Fruit fly (Drosophila melanogaster) whole organism, embryonic: ENCODE measurements around the gene cpb.

Experiments
- CG11247 ChIP-seq: fragments of 200-800 bp; sonication (Bioruptor generic); IDR thresholded peaks from 2 replicates; pipeline ENCODE4 v1.3.6; 2022; ENCODE audit warnings: missing biosample characterization, missing genetic modification characterization
- CG32772 ChIP-seq: fragments of 200-800 bp; sonication (Bioruptor generic); IDR thresholded peaks from 2 replicates; pipeline ENCODE4 v1.3.6; 2022; ENCODE audit warnings: missing biosample characterization, missing genetic modification characterization
- CG4282 ChIP-seq: fragments of 200-800 bp; sonication (Bioruptor generic); optimal IDR thresholded peaks from 2 replicates; lab custom pipeline; 2016; ENCODE audit warnings: missing biosample characterization, missing genetic modification characterization
- HmgD ChIP-seq: fragments of 200-800 bp; sonication (Bioruptor generic); optimal IDR thresholded peaks from 3 replicates; lab custom pipeline; 2016; ENCODE audit warnings: missing biosample characterization, missing genetic modification characterization
- Rx ChIP-seq: fragments of 200-800 bp; sonication (Bioruptor generic); IDR thresholded peaks from 2 replicates; pipeline ENCODE4 v1.3.6; 2022; ENCODE audit warnings: missing biosample characterization, missing genetic modification characterization
- emc ChIP-seq: fragments of 200-800 bp; sonication (Bioruptor generic); optimal IDR thresholded peaks from 2 replicates; lab custom pipeline; 2016; ENCODE audit warnings: missing biosample characterization, missing genetic modification characterization
- exex ChIP-seq: fragments of 200-800 bp; sonication (Bioruptor generic); optimal IDR thresholded peaks from 4 replicates; lab custom pipeline; 2018; ENCODE audit warnings: missing biosample characterization, mild to moderate bottlenecking, missing genetic modification characterization, moderate library complexity
- p53 ChIP-seq: fragments of 200-800 bp; sonication (Bioruptor generic); optimal IDR thresholded peaks from 2 replicates; lab custom pipeline; 2016; ENCODE audit warnings: missing biosample characterization, missing genetic modification characterization

DNA sequence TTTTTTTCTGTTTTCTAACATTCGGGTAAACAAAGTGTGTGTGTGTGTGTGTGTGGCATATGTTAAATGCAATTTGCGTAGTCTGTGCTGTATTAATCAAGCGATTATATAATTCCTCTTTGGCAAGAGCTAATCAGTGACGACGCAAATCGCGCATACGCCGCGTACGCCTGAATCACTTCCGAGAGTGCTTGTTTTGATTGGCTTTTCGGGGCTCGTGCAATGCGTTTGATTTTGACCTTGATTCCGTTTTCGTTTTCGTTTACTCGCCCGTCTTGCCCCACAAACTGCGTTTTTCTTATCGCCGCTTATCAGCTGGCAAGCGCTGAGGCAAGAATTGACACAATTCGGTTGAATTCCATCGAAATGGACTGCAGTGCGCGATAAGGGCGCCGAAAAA, 11.8 kb upstream of the cpb start:
- TF ChIP-seq CG32772 (no peak), HmgD (GFP tag; lab: Kevin White, UChicago) (no peak), emc (no peak), exex (tag; lab: Kevin White, UChicago) (no peak), p53 (GFP tag; lab: Kevin White, UChicago) (no peak), Rx (GFP tag; lab: Robert Waterston, UW) (no peak), CG11247 (GFP tag; lab: Robert Waterston, UW) (no peak), CG4282 (GFP tag; lab: Kevin White, UChicago) (no peak)
